Worm (Caenorhabditis elegans) whole organism, L4/young adult: ENCODE measurements around the gene cutl-1.
A peak's percentile ranks its signal among the peaks of the same experiment; 100 is the strongest.

Experiments used
- W03F9.2 ChIP-seq: fragments of 150-350 bp; optimal IDR thresholded peaks from 2 replicates; lab custom pipeline; 2014; ENCODE audit warnings: missing biosample characterization, missing genetic modification characterization
- dao-5 ChIP-seq: sonication (generic microtip); optimal IDR thresholded peaks from 2 replicates; lab custom pipeline; 2016; ENCODE audit warnings: missing genotype, missing genetic modification characterization, moderate library complexity, missing compliant biosample characterization
- him-1 ChIP-seq: sonication (generic microtip); optimal IDR thresholded peaks from 2 replicates; lab custom pipeline; 2016; ENCODE audit warnings: missing genotype, missing genetic modification reagents, missing genetic modification characterization, missing compliant biosample characterization

cutl-1 gene

ce11 chrV:13401669-13402068, 4.2 kb downstream of the cutl-1 start:
- TF ChIP-seq W03F9.2 (tag; lab: Kevin White, UChicago) (no peak), dao-5 (tag; lab: Kevin White, UChicago) (no peak), him-1 (no peak)

ce11 chrV:13396426-13396825, 9.5 kb downstream of the cutl-1 start:
- TF ChIP-seq him-1, result peak; percentile 70
- TF ChIP-seq dao-5 (tag; lab: Kevin White, UChicago), result no peak

ce11 chrV:13394968-13395367, 10.9 kb downstream of the cutl-1 start:
- TF ChIP-seq W03F9.2 (tag; lab: Kevin White, UChicago) (no peak), dao-5 (tag; lab: Kevin White, UChicago) (no peak), him-1 (no peak)

ce11 chrV:13393333-13393803, 12.5 kb downstream of the cutl-1 start:
- TF ChIP-seq W03F9.2 (tag; lab: Kevin White, UChicago) (no peak), him-1 (no peak), dao-5 (tag; lab: Kevin White, UChicago) (no peak)

ce11 chrV:13391378-13392258, 14.3 kb downstream of the cutl-1 start, which contains the start of gene somi-1:
somi-1 (minus strand) TSS chrV:13391395.
- TF ChIP-seq him-1 (peak; percentile 8), dao-5 (tag; lab: Kevin White, UChicago) (no peak)

ce11 chrV:13390936-13391335, 15.0 kb downstream of the cutl-1 start:
- TF ChIP-seq W03F9.2 (tag; lab: Kevin White, UChicago), result no peak
- TF ChIP-seq him-1, result no peak
- TF ChIP-seq dao-5 (tag; lab: Kevin White, UChicago), result no peak

ce11 chrV:13389454-13389853, 16.5 kb downstream of the cutl-1 start:
- TF ChIP-seq dao-5 (tag; lab: Kevin White, UChicago), result no peak
- no peak for TF ChIP-seq him-1
- TF ChIP-seq W03F9.2 (tag; lab: Kevin White, UChicago), result no peak

ce11 chrV:13388961-13389360, 17.0 kb downstream of the cutl-1 start:
- no peak for TF ChIP-seq W03F9.2 (tag; lab: Kevin White, UChicago)
- TF ChIP-seq dao-5 (tag; lab: Kevin White, UChicago), result no peak
- no peak for TF ChIP-seq him-1

ce11 chrV:13387472-13387871, 18.4 kb downstream of the cutl-1 start:
- TF ChIP-seq W03F9.2 (tag; lab: Kevin White, UChicago) (no peak), him-1 (no peak), dao-5 (tag; lab: Kevin White, UChicago) (no peak)

- TF ChIP-seq dao-5 (tag; lab: Kevin White, UChicago) (no peak), him-1 (no peak), W03F9.2 (tag; lab: Kevin White, UChicago) (no peak)
Measured at ce11 chrV:13385798-13386197, 20.1 kb downstream of the cutl-1 start, which contains the start of gene gcy-34. gcy-34 (minus strand) TSS chrV:13385898.

- no peak for TF ChIP-seq dao-5 (tag; lab: Kevin White, UChicago)
- TF ChIP-seq W03F9.2 (tag; lab: Kevin White, UChicago), result no peak
- TF ChIP-seq him-1, result no peak
Measured at ce11 chrV:13380980-13381379, 24.9 kb downstream of the cutl-1 start, which contains the start of gene cpz-2. cpz-2 (plus strand) TSS chrV:13381189.

ce11 chrV:13380178-13380577, 25.7 kb downstream of the cutl-1 start, which contains the start of gene ifbp-1:
ifbp-1 (minus strand) TSS chrV:13380262.
- TF ChIP-seq W03F9.2 (tag; lab: Kevin White, UChicago) (no peak), dao-5 (tag; lab: Kevin White, UChicago) (no peak), him-1 (no peak)

ce11 chrV:13377130-13377529, 28.8 kb downstream of the cutl-1 start:
- no peak for TF ChIP-seq dao-5 (tag; lab: Kevin White, UChicago)
- TF ChIP-seq him-1, result no peak
- TF ChIP-seq W03F9.2 (tag; lab: Kevin White, UChicago), result no peak

ce11 chrV:13375861-13376260, 30.1 kb downstream of the cutl-1 start:
- TF ChIP-seq him-1, result no peak
- no peak for TF ChIP-seq W03F9.2 (tag; lab: Kevin White, UChicago)
- TF ChIP-seq dao-5 (tag; lab: Kevin White, UChicago), result no peak
